Worm (Caenorhabditis elegans): ENCODE data around the gene ecps-1.

Gene ecps-1

ce11 chrIII:10479180-10479579, 18.8 kb upstream of the ecps-1 start, which contains the start of gene D2045.7:
Gene D2045.7 (plus strand): TSS chrIII:10479480.
- TF ChIP-seq med-1 (GFP tag; optimal IDR thresholded peaks at IDR 0.05; ENCODE audit: insufficient read depth) = no peak
- no peak for TF ChIP-seq T22C8.4 (GFP tag; IDR thresholded peaks at IDR 0.05)
- TF ChIP-seq klf-2 (GFP tag; conservative IDR thresholded peaks at IDR 0.05) = no peak
- TF ChIP-seq ztf-29 (GFP tag; IDR thresholded peaks at IDR 0.05) = no peak
- no peak for TF ChIP-seq cog-1 (tag; optimal IDR thresholded peaks at IDR 0.05)
- no peak for TF ChIP-seq flt-1 (GFP tag; IDR thresholded peaks at IDR 0.05)
- no peak for TF ChIP-seq ztf-23 (GFP tag; IDR thresholded peaks at IDR 0.05)
- no peak for TF ChIP-seq ref-1 (GFP tag; conservative IDR thresholded peaks at IDR 0.05)
- no peak for TF ChIP-seq tab-1 (GFP tag; IDR thresholded peaks at IDR 0.05)

DNA sequence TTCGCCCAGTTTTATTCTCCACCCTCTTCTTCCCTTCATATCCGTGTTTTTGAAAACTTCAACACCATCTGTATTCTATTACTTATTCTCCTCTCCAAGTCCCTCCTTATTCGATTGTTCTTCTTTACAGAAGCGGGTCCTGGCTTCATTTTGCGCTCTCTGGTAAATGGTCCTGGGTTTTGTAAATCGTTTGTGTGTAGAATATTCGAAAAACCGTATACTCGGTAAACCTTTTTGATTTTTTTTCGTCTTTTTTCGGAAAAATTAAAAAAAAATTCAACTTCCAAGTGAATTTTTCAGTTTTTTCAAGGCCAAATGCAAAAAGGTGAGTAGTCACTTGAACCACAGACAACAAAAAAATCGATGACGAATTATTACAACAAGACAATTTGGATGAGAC, 14.6 kb upstream of the ecps-1 start, which contains the start of gene D2045.9:
TSS of gene D2045.9 (plus strand) at position 301 of the 400 bp plus-strand sequence.
- no peak for TF ChIP-seq med-1 (GFP tag; optimal IDR thresholded peaks at IDR 0.05; ENCODE audit: insufficient read depth)
- no peak for TF ChIP-seq ztf-29 (GFP tag; IDR thresholded peaks at IDR 0.05)
- no peak for TF ChIP-seq tab-1 (GFP tag; IDR thresholded peaks at IDR 0.05)
- TF ChIP-seq cog-1 (tag; optimal IDR thresholded peaks at IDR 0.05) = no peak

DNA sequence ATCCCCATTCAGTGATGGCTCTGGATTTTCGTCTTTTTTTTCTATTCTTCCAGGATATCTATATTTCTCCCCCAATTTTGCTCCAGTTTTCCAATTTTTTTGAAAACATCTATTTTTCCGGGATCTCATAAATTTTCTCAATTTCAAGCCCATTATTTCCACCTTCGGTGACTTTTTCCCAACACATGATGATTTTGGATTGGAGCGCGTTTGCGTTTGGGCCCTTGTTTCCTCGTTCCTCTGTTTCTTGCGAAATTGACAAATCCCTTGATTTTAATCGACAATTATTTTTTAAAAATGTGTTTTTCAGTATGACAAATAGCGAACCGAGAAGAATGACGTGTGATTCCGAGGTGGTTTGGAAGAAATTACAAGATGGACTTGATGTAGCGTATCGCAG, 10.6 kb upstream of the ecps-1 start, which contains the start of gene cul-1:
TSS of gene cul-1 (plus strand) at position 311 of the 400 bp plus-strand sequence.
- TF ChIP-seq ref-1 (GFP tag; conservative IDR thresholded peaks at IDR 0.05) (no peak), klf-2 (GFP tag; conservative IDR thresholded peaks at IDR 0.05) (no peak), cog-1 (tag; optimal IDR thresholded peaks at IDR 0.05) (no peak), T22C8.4 (GFP tag; IDR thresholded peaks at IDR 0.05) (no peak), ztf-23 (GFP tag; IDR thresholded peaks at IDR 0.05) (no peak), med-1 (GFP tag; optimal IDR thresholded peaks at IDR 0.05; ENCODE audit: insufficient read depth) (no peak), flt-1 (GFP tag; IDR thresholded peaks at IDR 0.05) (no peak), ztf-29 (GFP tag; IDR thresholded peaks at IDR 0.05) (no peak), tab-1 (GFP tag; IDR thresholded peaks at IDR 0.05) (no peak)

- TF ChIP-seq med-1 (GFP tag; optimal IDR thresholded peaks at IDR 0.05; ENCODE audit: insufficient read depth) (no peak), tab-1 (GFP tag; IDR thresholded peaks at IDR 0.05) (no peak), klf-2 (GFP tag; conservative IDR thresholded peaks at IDR 0.05) (no peak), ref-1 (GFP tag; conservative IDR thresholded peaks at IDR 0.05) (no peak), cog-1 (tag; optimal IDR thresholded peaks at IDR 0.05) (no peak), T22C8.4 (GFP tag; IDR thresholded peaks at IDR 0.05) (no peak), ztf-29 (GFP tag; IDR thresholded peaks at IDR 0.05) (no peak), flt-1 (GFP tag; IDR thresholded peaks at IDR 0.05) (no peak), ztf-23 (GFP tag; IDR thresholded peaks at IDR 0.05) (no peak)
Measured at ce11 chrIII:10469574-10470055, 9.3 kb upstream of the ecps-1 start, which contains the start of gene D2045.5. Gene D2045.5 (minus strand): TSS chrIII:10469624.

DNA sequence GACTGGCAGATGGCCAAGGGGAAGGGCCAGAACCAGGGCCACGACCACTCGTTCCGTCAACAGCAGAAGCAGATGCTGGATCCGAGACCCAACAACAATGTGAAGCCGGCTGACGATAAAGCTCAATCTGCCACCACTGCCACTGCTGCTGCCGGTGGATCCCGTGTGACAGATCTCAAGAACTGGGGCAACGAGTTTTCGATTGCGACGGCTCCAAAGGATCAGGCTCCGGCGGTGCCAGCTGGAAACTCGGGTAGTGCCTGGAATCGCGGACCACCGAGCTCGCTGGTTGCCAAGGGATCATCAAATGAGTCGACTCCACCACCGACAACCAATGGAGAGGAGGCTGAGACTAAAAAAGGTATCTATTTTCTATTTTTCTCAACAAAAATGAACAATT, 4.1 kb upstream of the ecps-1 start:
- TF ChIP-seq ztf-29 (GFP tag; IDR thresholded peaks at IDR 0.05) = no peak
- no peak for TF ChIP-seq ref-1 (GFP tag; conservative IDR thresholded peaks at IDR 0.05)
- TF ChIP-seq T22C8.4 (GFP tag; IDR thresholded peaks at IDR 0.05) = no peak
- no peak for TF ChIP-seq tab-1 (GFP tag; IDR thresholded peaks at IDR 0.05)
- TF ChIP-seq ztf-23 (GFP tag; IDR thresholded peaks at IDR 0.05) = no peak
- TF ChIP-seq med-1 (GFP tag; optimal IDR thresholded peaks at IDR 0.05; ENCODE audit: insufficient read depth) = no peak
- TF ChIP-seq flt-1 (GFP tag; IDR thresholded peaks at IDR 0.05) = no peak
- no peak for TF ChIP-seq klf-2 (GFP tag; conservative IDR thresholded peaks at IDR 0.05)

ce11 chrIII:10463653-10464052, 3.3 kb upstream of the ecps-1 start:
- TF ChIP-seq klf-2 (GFP tag; conservative IDR thresholded peaks at IDR 0.05) (no peak), ref-1 (GFP tag; conservative IDR thresholded peaks at IDR 0.05) (no peak)

DNA sequence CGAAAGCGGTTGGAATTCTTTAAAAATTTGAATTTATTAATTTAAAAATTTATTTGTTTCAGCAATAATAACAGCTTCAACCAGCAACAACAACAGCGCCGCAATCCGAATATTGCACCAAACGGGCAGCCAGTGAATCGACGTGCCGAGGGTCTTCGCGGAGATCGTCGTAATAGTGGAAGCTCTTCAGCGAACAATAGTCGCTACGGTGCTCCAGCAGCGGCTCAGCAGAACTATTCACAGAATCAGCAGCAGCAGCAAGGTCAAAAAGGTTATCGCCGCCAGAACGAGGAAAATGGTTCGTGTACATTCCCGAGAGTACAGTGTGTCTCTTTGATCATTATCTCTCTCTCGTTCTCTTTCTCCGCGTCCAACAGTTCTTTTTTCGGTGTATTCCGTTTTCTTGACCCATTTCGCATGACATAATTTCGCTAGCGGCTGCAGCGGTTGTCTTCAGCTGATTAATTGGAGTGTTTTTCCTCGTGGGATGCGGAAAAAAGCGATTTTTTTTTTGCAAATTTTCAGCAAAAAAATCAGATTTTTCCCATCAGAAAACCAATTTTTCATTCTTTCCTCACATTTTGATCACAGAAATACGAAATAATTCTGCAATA, 2.7 kb upstream of the ecps-1 start:
- TF ChIP-seq ztf-23 (GFP tag; IDR thresholded peaks at IDR 0.05) (no peak), med-1 (GFP tag; optimal IDR thresholded peaks at IDR 0.05; ENCODE audit: insufficient read depth) (no peak), cog-1 (tag; optimal IDR thresholded peaks at IDR 0.05) (no peak), ztf-29 (GFP tag; IDR thresholded peaks at IDR 0.05) (no peak), tab-1 (GFP tag; IDR thresholded peaks at IDR 0.05) (no peak), T22C8.4 (GFP tag; IDR thresholded peaks at IDR 0.05) (no peak), klf-2 (GFP tag; conservative IDR thresholded peaks at IDR 0.05) (no peak), ref-1 (GFP tag; conservative IDR thresholded peaks at IDR 0.05) (no peak), flt-1 (GFP tag; IDR thresholded peaks at IDR 0.05) (no peak)

DNA sequence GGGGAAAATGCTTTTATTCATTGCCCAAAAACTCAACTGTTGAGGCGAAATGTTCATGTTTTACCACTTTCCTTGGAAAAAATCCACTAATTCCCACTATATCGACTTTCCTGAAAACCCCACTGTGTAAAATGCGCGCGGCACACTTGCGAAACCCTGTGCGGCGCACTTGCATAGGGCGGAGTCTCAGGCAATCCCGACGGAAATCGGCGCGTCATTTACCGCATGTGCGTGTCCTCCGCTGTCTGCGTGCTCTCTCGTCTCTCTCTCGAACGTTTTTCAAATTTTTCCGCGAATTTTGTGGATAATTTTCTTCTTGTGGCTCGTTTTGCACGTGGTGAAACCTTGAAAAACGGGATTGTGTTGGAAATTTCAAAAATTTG, 804 bp upstream of the ecps-1 start, which contains the start of gene atx-2:
TSS of gene atx-2 (plus strand) at position 226 of the 383 bp plus-strand sequence.
- TF ChIP-seq klf-2 (GFP tag; conservative IDR thresholded peaks at IDR 0.05) (peak; percentile 99), tab-1 (GFP tag; IDR thresholded peaks at IDR 0.05) (peak; percentile 98), ref-1 (GFP tag; conservative IDR thresholded peaks at IDR 0.05) (peak; percentile 91), med-1 (GFP tag; optimal IDR thresholded peaks at IDR 0.05; ENCODE audit: insufficient read depth) (peak; percentile 99), flt-1 (GFP tag; IDR thresholded peaks at IDR 0.05) (peak; percentile 99), cog-1 (tag; optimal IDR thresholded peaks at IDR 0.05) (peak; percentile 95), T22C8.4 (GFP tag; IDR thresholded peaks at IDR 0.05) (peak; percentile 98), ztf-29 (GFP tag; IDR thresholded peaks at IDR 0.05) (peak; percentile 98), ztf-23 (GFP tag; IDR thresholded peaks at IDR 0.05) (peak; percentile 98)

- TF ChIP-seq ref-1 (GFP tag; conservative IDR thresholded peaks at IDR 0.05) (no peak), cog-1 (tag; optimal IDR thresholded peaks at IDR 0.05) (no peak)
Measured at ce11 chrIII:10451012-10451411, 9.3 kb downstream of the ecps-1 start, which contains the start of gene H04D03.4. Gene H04D03.4 (minus strand): TSS chrIII:10451112.

DNA sequence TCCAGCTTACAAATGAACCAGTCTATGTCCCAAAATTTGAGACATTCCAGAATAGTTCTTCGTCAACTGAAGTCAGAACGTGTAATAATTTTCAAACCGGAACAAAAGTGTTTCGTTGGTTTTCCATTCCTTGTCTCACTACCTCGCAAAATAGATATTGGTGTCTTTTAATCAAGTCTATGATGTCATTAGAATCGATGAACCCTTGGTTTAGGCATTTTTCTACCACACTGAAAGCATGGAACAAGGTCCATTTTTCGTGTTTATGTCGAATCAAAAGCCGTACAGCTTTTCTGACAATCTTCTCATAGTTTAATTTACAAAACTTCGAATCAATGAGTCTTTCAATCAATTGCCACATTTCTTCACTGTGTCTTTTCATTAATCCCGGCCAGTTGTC, 13.6 kb downstream of the ecps-1 start, which contains the start of gene H04D03.7:
TSS of gene H04D03.7 (minus strand) at position 101 of the 400 bp plus-strand sequence.
- TF ChIP-seq T22C8.4 (GFP tag; IDR thresholded peaks at IDR 0.05) = no peak
- TF ChIP-seq tab-1 (GFP tag; IDR thresholded peaks at IDR 0.05) = no peak
- TF ChIP-seq flt-1 (GFP tag; IDR thresholded peaks at IDR 0.05) = no peak
- TF ChIP-seq cog-1 (tag; optimal IDR thresholded peaks at IDR 0.05) = no peak
- no peak for TF ChIP-seq klf-2 (GFP tag; conservative IDR thresholded peaks at IDR 0.05)
- TF ChIP-seq ztf-29 (GFP tag; IDR thresholded peaks at IDR 0.05) = no peak
- TF ChIP-seq ref-1 (GFP tag; conservative IDR thresholded peaks at IDR 0.05) = no peak
